Fruit fly (Drosophila melanogaster) whole organism, embryonic: Measurements from ENCODE around the gene Ugt35A1.
A peak's percentile ranks its signal among the peaks of the same experiment; 100 is the strongest.

Source experiments
- Atf3 ChIP-seq: fragments of 200-800 bp; sonication (Bioruptor generic); optimal IDR thresholded peaks from 3 replicates; lab custom pipeline; 2016; ENCODE audit warnings: missing biosample characterization, missing genetic modification characterization
- Bteb2 ChIP-seq: fragments of 200-800 bp; sonication (Bioruptor generic); optimal IDR thresholded peaks from 2 replicates; lab custom pipeline; 2016; ENCODE audit warnings: missing biosample characterization, missing genetic modification characterization
- C15 ChIP-seq: fragments of 200-800 bp; sonication (Bioruptor generic); IDR thresholded peaks from 3 replicates; pipeline ENCODE4 v1.3.6; 2022; ENCODE audit warnings: missing biosample characterization, missing genetic modification characterization
- CG10366 ChIP-seq: fragments of 200-800 bp; sonication (Bioruptor generic); IDR thresholded peaks from 2 replicates; pipeline ENCODE4 v1.3.6; 2022; ENCODE audit warnings: missing biosample characterization, missing genetic modification characterization
- CG12744 ChIP-seq: fragments of 200-800 bp; sonication (Bioruptor generic); optimal IDR thresholded peaks from 2 replicates; lab custom pipeline; 2016; ENCODE audit warnings: missing biosample characterization, missing genetic modification characterization
- CG13123 ChIP-seq: fragments of 200-800 bp; sonication (Bioruptor generic); optimal IDR thresholded peaks from 2 replicates; lab custom pipeline; 2016; ENCODE audit warnings: missing biosample characterization, missing genetic modification characterization
- CG14965 ChIP-seq: fragments of 200-800 bp; sonication (Bioruptor generic); optimal IDR thresholded peaks from 2 replicates; lab custom pipeline; 2016; ENCODE audit warnings: missing biosample characterization, missing genetic modification characterization, borderline replicate concordance
- CG15011 ChIP-seq: fragments of 200-800 bp; sonication (Bioruptor generic); optimal IDR thresholded peaks from 3 replicates; lab custom pipeline; 2018; ENCODE audit warnings: missing biosample characterization, mild to moderate bottlenecking, missing genetic modification characterization
- CG15601 ChIP-seq: fragments of 200-800 bp; sonication (Bioruptor generic); optimal IDR thresholded peaks from 3 replicates; lab custom pipeline; 2019; ENCODE audit warnings: missing biosample characterization, mild to moderate bottlenecking, missing genetic modification characterization, moderate library complexity
- CG1602 ChIP-seq: fragments of 200-800 bp; sonication (Bioruptor generic); optimal IDR thresholded peaks from 3 replicates; lab custom pipeline; 2016; ENCODE audit warnings: missing biosample characterization, missing genetic modification characterization
- CG17361 ChIP-seq: fragments of 200-800 bp; sonication (Bioruptor generic); IDR thresholded peaks from 3 replicates; pipeline ENCODE4 v1.3.6; 2022; ENCODE audit warnings: missing biosample characterization, missing genetic modification characterization
- CG18011 ChIP-seq: fragments of 200-800 bp; sonication (Bioruptor generic); optimal IDR thresholded peaks from 2 replicates; lab custom pipeline; 2017; ENCODE audit warnings: missing biosample characterization, missing genetic modification characterization, mild to moderate bottlenecking, moderate library complexity, missing genotype
- CG18476 ChIP-seq: fragments of 200-800 bp; sonication (Bioruptor generic); optimal IDR thresholded peaks from 2 replicates; lab custom pipeline; 2016; ENCODE audit warnings: missing biosample characterization, mild to moderate bottlenecking, missing genetic modification characterization
- CG2129 ChIP-seq: fragments of 200-800 bp; sonication (Bioruptor generic); IDR thresholded peaks from 2 replicates; pipeline ENCODE4 v1.3.6; 2022; ENCODE audit warnings: missing biosample characterization, missing genetic modification characterization; ENCODE audit not compliant: partially characterized antibody
- CG2889 ChIP-seq: fragments of 200-800 bp; sonication (Bioruptor generic); IDR thresholded peaks from 3 replicates; pipeline ENCODE4 v1.3.6; 2022; ENCODE audit warnings: missing biosample characterization, missing genetic modification characterization
- CG31441 ChIP-seq: fragments of 200-800 bp; sonication (Bioruptor generic); IDR thresholded peaks from 2 replicates; pipeline ENCODE4 v1.3.6; 2022; ENCODE audit warnings: missing biosample characterization, missing genetic modification characterization
- CG33213 ChIP-seq: fragments of 200-800 bp; sonication (Bioruptor generic); optimal IDR thresholded peaks from 3 replicates; lab custom pipeline; 2016; ENCODE audit warnings: missing biosample characterization, missing genetic modification characterization
- CG3995 ChIP-seq: fragments of 200-800 bp; sonication (Bioruptor generic); optimal IDR thresholded peaks from 3 replicates; lab custom pipeline; 2016; ENCODE audit warnings: missing biosample characterization, missing genetic modification characterization
- CG8478 ChIP-seq: fragments of >200 bp; optimal IDR thresholded peaks from 2 replicates; lab custom pipeline; 2018
- CG9609 ChIP-seq: fragments of 200-800 bp; sonication (Bioruptor generic); optimal IDR thresholded peaks from 3 replicates; lab custom pipeline; 2016; ENCODE audit warnings: missing biosample characterization, missing genetic modification characterization
- CHES-1-like ChIP-seq: fragments of 200-800 bp; sonication (Bioruptor generic); optimal IDR thresholded peaks from 2 replicates; lab custom pipeline; 2016; ENCODE audit warnings: missing biosample characterization, missing genetic modification characterization
- CoRest ChIP-seq: fragments of 200-800 bp; sonication (Bioruptor generic); optimal IDR thresholded peaks from 3 replicates; lab custom pipeline; 2018; ENCODE audit warnings: missing biosample characterization, mild to moderate bottlenecking, missing genetic modification characterization, moderate library complexity
- Doc3 ChIP-seq: fragments of 200-800 bp; sonication (Bioruptor generic); IDR thresholded peaks from 3 replicates; pipeline ENCODE4 v1.3.6; 2022; ENCODE audit warnings: missing biosample characterization, missing genetic modification characterization; ENCODE audit not compliant: partially characterized antibody
- GATAe ChIP-seq: fragments of 200-800 bp; sonication (Bioruptor generic); conservative IDR thresholded peaks from 2 replicates; pipeline ENCODE4 v1.3.6; 2022; ENCODE audit warnings: missing biosample characterization, missing genetic modification characterization
- Gug ChIP-seq: fragments of 200-800 bp; sonication (Bioruptor generic); IDR thresholded peaks from 4 replicates; pipeline ENCODE4 v1.3.6; 2022; ENCODE audit warnings: missing biosample characterization, missing genetic modification characterization
- H15 ChIP-seq: fragments of 200-800 bp; sonication (Bioruptor generic); IDR thresholded peaks from 3 replicates; pipeline ENCODE4 v1.3.6; 2022; ENCODE audit warnings: missing biosample characterization, missing genetic modification characterization
- HHEX ChIP-seq: fragments of 200-800 bp; sonication (Bioruptor generic); optimal IDR thresholded peaks from 3 replicates; lab custom pipeline; 2017; ENCODE audit warnings: missing biosample characterization, mild to moderate bottlenecking, missing genetic modification characterization, missing genetic modification reagents
- HLH54F ChIP-seq: fragments of 200-800 bp; sonication (Bioruptor generic); optimal IDR thresholded peaks from 3 replicates; lab custom pipeline; 2016; ENCODE audit warnings: missing biosample characterization, missing genetic modification characterization
- Hey ChIP-seq: fragments of 200-800 bp; sonication (Bioruptor generic); optimal IDR thresholded peaks from 3 replicates; lab custom pipeline; 2018; ENCODE audit warnings: missing biosample characterization, mild to moderate bottlenecking, missing genetic modification characterization
- Kr ChIP-seq: fragments of 200-800 bp; sonication (Bioruptor generic); optimal IDR thresholded peaks from 2 replicates; lab custom pipeline; 2017; ENCODE audit warnings: missing biosample characterization, mild to moderate bottlenecking, missing genetic modification characterization
- Rfx ChIP-seq: fragments of 200-800 bp; sonication (Bioruptor generic); IDR thresholded peaks from 2 replicates; pipeline ENCODE4 v1.3.6; 2022; ENCODE audit warnings: missing biosample characterization, missing genetic modification characterization
- abd-A ChIP-seq: fragments of 200-800 bp; sonication (Bioruptor generic); optimal IDR thresholded peaks from 3 replicates; lab custom pipeline; 2019; ENCODE audit warnings: missing biosample characterization, mild to moderate bottlenecking, missing genetic modification characterization, moderate library complexity
- bowl ChIP-seq: fragments of 200-800 bp; sonication (Bioruptor generic); IDR thresholded peaks from 2 replicates; pipeline ENCODE4 v1.3.6; 2022; ENCODE audit warnings: missing biosample characterization, missing genetic modification characterization
- crc ChIP-seq: fragments of 200-800 bp; sonication (Bioruptor generic); optimal IDR thresholded peaks from 2 replicates; lab custom pipeline; 2016; ENCODE audit warnings: missing biosample characterization, missing genetic modification characterization
- cwo ChIP-seq: fragments of 200-800 bp; sonication (Bioruptor generic); optimal IDR thresholded peaks from 3 replicates; lab custom pipeline; 2017; ENCODE audit warnings: missing biosample characterization, missing genetic modification characterization, mild to moderate bottlenecking, moderate library complexity, missing genetic modification reagents
- dmrt99B ChIP-seq: fragments of 200-800 bp; sonication (Bioruptor generic); optimal IDR thresholded peaks from 2 replicates; lab custom pipeline; 2018; ENCODE audit warnings: missing biosample characterization, mild to moderate bottlenecking, missing genetic modification characterization, moderate library complexity
- exex ChIP-seq: fragments of 200-800 bp; sonication (Bioruptor generic); optimal IDR thresholded peaks from 4 replicates; lab custom pipeline; 2018; ENCODE audit warnings: missing biosample characterization, mild to moderate bottlenecking, missing genetic modification characterization, moderate library complexity
- gce ChIP-seq: fragments of 200-800 bp; sonication (Bioruptor generic); IDR thresholded peaks from 3 replicates; pipeline ENCODE4 v1.3.6; 2022; ENCODE audit warnings: missing biosample characterization, missing genetic modification characterization
- grn ChIP-seq: fragments of 200-800 bp; sonication (Bioruptor generic); optimal IDR thresholded peaks from 3 replicates; lab custom pipeline; 2017; ENCODE audit warnings: missing biosample characterization, missing genetic modification characterization
- gt ChIP-seq: fragments of 200-800 bp; sonication (Bioruptor generic); IDR thresholded peaks from 2 replicates; pipeline ENCODE4 v1.3.6; 2022; ENCODE audit warnings: missing biosample characterization, missing genetic modification characterization
- her ChIP-seq: fragments of 200-800 bp; sonication (Bioruptor generic); optimal IDR thresholded peaks from 2 replicates; lab custom pipeline; 2016; ENCODE audit warnings: missing biosample characterization, missing genetic modification characterization
- mam ChIP-seq: fragments of 200-800 bp; sonication (Bioruptor generic); optimal IDR thresholded peaks from 3 replicates; lab custom pipeline; 2016; ENCODE audit warnings: missing biosample characterization, missing genetic modification characterization
- mirr ChIP-seq: fragments of 200-800 bp; sonication (Bioruptor generic); optimal IDR thresholded peaks from 3 replicates; lab custom pipeline; 2018; ENCODE audit warnings: missing biosample characterization, mild to moderate bottlenecking, missing genetic modification characterization
- nau ChIP-seq: fragments of 200-800 bp; sonication (Bioruptor generic); optimal IDR thresholded peaks from 3 replicates; lab custom pipeline; 2017; ENCODE audit warnings: missing biosample characterization, mild to moderate bottlenecking, missing genetic modification characterization, missing genetic modification reagents
- onecut ChIP-seq: fragments of 200-800 bp; sonication (Bioruptor generic); IDR thresholded peaks from 2 replicates; pipeline ENCODE4 v1.3.6; 2022; ENCODE audit warnings: missing biosample characterization, missing genetic modification characterization
- org-1 ChIP-seq: fragments of 200-800 bp; sonication (Bioruptor generic); optimal IDR thresholded peaks from 2 replicates; lab custom pipeline; 2017; ENCODE audit warnings: missing biosample characterization, missing genetic modification characterization
- pros ChIP-seq: fragments of 200-800 bp; sonication (Bioruptor generic); optimal IDR thresholded peaks from 3 replicates; lab custom pipeline; 2019; ENCODE audit warnings: missing biosample characterization, mild to moderate bottlenecking, missing genetic modification characterization, moderate library complexity
- toy ChIP-seq: fragments of 200-800 bp; sonication (Bioruptor generic); IDR thresholded peaks from 2 replicates; pipeline ENCODE4 v1.3.6; 2022; ENCODE audit warnings: missing biosample characterization, missing genetic modification characterization
- trem ChIP-seq: fragments of 200-800 bp; optimal IDR thresholded peaks from 3 replicates; lab custom pipeline; 2019; ENCODE audit warnings: missing biosample characterization, mild to moderate bottlenecking, missing genetic modification characterization, moderate library complexity
- tup ChIP-seq: fragments of 200-800 bp; sonication (Bioruptor generic); optimal IDR thresholded peaks from 2 replicates; lab custom pipeline; 2016; ENCODE audit warnings: missing biosample characterization, mild to moderate bottlenecking, missing genetic modification characterization, moderate library complexity
- wek ChIP-seq: fragments of 200-800 bp; sonication (Bioruptor generic); optimal IDR thresholded peaks from 3 replicates; lab custom pipeline; 2018; ENCODE audit warnings: missing biosample characterization, mild to moderate bottlenecking, missing genetic modification characterization, moderate library complexity
- z ChIP-seq: fragments of 200-800 bp; sonication (Bioruptor generic); IDR thresholded peaks from 3 replicates; pipeline ENCODE4 v1.3.6; 2022; ENCODE audit warnings: missing biosample characterization, missing genetic modification characterization

Gene Ugt35A1

DNA sequence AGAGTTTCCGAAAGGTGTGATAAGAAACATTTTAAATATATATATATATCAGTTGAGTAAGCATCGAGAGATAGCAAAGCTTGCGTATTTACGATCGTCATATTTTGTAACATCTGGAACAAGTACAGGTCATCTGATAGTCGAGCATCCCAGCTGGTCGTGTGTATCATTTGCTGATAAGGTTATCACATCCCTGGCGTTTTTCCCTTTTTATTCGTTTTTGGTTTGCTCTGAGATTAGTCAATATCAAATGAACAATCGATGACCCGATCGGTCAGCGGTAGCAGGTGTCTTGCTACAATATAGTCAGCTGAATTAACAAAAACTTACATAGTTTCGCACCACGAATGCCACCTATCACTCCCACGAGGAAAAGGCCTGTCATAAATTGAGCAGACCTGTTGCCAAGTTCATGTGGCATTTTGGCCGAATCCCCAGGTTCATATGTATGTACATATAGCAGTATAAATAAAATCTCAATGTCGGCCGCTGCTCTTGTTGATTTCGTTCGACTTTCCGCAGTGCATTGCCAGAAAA, 28.5 kb upstream of the Ugt35A1 start (continued):
- no peak for TF ChIP-seq CG33213
- no peak for TF ChIP-seq gce (GFP tag; lab: Robert Waterston, UW)
- TF ChIP-seq Hey (tag; lab: Kevin White, UChicago): no peak
- no peak for TF ChIP-seq z (GFP tag; lab: Robert Waterston, UW)
- peak; percentile 67 for TF ChIP-seq CG10366
- peak; percentile 16 for TF ChIP-seq nau (GFP tag; lab: Kevin White, UChicago)
- no peak; the same call in 1 of the 2 replicates for TF ChIP-seq CG31441 (GFP tag; lab: Robert Waterston, UW)
- no peak for TF ChIP-seq gt
- TF ChIP-seq CG1602 (GFP tag; lab: Kevin White, UChicago): peak; percentile 9
- peak; percentile 62 for TF ChIP-seq HHEX (GFP tag; lab: Kevin White, UChicago)
- TF ChIP-seq trem: no peak
- TF ChIP-seq mam: peak; percentile 38
- TF ChIP-seq CG2129: no peak
- TF ChIP-seq C15 (GFP tag; lab: Robert Waterston, UW): no peak
- no peak for TF ChIP-seq CG15601
- peak; percentile 61 for TF ChIP-seq dmrt99B (tag; lab: Kevin White, UChicago)
- TF ChIP-seq bowl (GFP tag; lab: Robert Waterston, UW): no peak
- TF ChIP-seq org-1 (GFP tag; lab: Kevin White, UChicago): no peak
- no peak for TF ChIP-seq Doc3
- TF ChIP-seq CG14965 (GFP tag; lab: Kevin White, UChicago): no peak
- no peak for TF ChIP-seq crc (GFP tag; lab: Kevin White, UChicago)
- no peak; the same call in 2 of the 3 replicates for TF ChIP-seq CG17361 (GFP tag; lab: Robert Waterston, UW)
- TF ChIP-seq abd-A (tag; lab: Kevin White, UChicago): no peak
- TF ChIP-seq Rfx: peak; percentile 75
- TF ChIP-seq CG9609 (GFP tag; lab: Kevin White, UChicago): no peak
- TF ChIP-seq CG3995 (GFP tag; lab: Kevin White, UChicago): peak; percentile 35
- TF ChIP-seq CG13123 (GFP tag; lab: Kevin White, UChicago): no peak
- TF ChIP-seq wek (GFP tag; lab: Kevin White, UChicago): no peak
- peak; percentile 55; the same call in 2 of the 3 replicates for TF ChIP-seq H15 (GFP tag; lab: Robert Waterston, UW)
- no peak for TF ChIP-seq CG2889 (GFP tag; lab: Robert Waterston, UW)
- no peak for TF ChIP-seq her (GFP tag; lab: Kevin White, UChicago)
- no peak for TF ChIP-seq pros (GFP tag; lab: Kevin White, UChicago)
- no peak for TF ChIP-seq mirr (GFP tag; lab: Kevin White, UChicago)
- no peak for TF ChIP-seq CG18011 (GFP tag; lab: Kevin White, UChicago)
- peak; percentile 62 for TF ChIP-seq CoRest (tag; lab: Kevin White, UChicago)
- peak; percentile 87 for TF ChIP-seq GATAe (GFP tag; lab: Robert Waterston, UW)
- no peak for TF ChIP-seq CG8478 (lab: Kevin White, UChicago)
- no peak for TF ChIP-seq Kr (GFP tag; lab: Kevin White, UChicago)
- TF ChIP-seq HLH54F: no peak
- TF ChIP-seq Atf3 (GFP tag; lab: Kevin White, UChicago): no peak
- no peak for TF ChIP-seq CG12744
- TF ChIP-seq Gug (GFP tag; lab: Robert Waterston, UW): peak; percentile 33; the same call in 1 of the 4 replicates
- peak; percentile 37 for TF ChIP-seq CG18476 (GFP tag; lab: Kevin White, UChicago)
- TF ChIP-seq toy: no peak
- peak; percentile 65 for TF ChIP-seq exex
- no peak for TF ChIP-seq CHES-1-like
- TF ChIP-seq CG15011 (GFP tag; lab: Kevin White, UChicago): peak; percentile 7
- peak; percentile 4 for TF ChIP-seq grn
- TF ChIP-seq onecut: no peak
- TF ChIP-seq cwo (GFP tag; lab: Kevin White, UChicago): peak; percentile 75
- no peak for TF ChIP-seq tup
- no peak for TF ChIP-seq Bteb2 (GFP tag; lab: Kevin White, UChicago)
